Worm (Caenorhabditis elegans) whole organism, early embryonic: ENCODE results near the gene acr-17.
A peak's percentile ranks its signal among the peaks of the same experiment; 100 is the strongest.

Experiments used
- B0310.2 ChIP-seq: sonication (generic microtip); optimal IDR thresholded peaks from 2 replicates; lab custom pipeline; 2016; ENCODE audit warnings: mild to moderate bottlenecking, missing genetic modification characterization, missing compliant biosample characterization
- F13C5.2 ChIP-seq: sonication (generic microtip); optimal IDR thresholded peaks from 2 replicates; lab custom pipeline; 2017; ENCODE audit warnings: mild to moderate bottlenecking, missing genetic modification characterization, inconsistent platforms, missing compliant biosample characterization
- aly-1 ChIP-seq: sonication (generic microtip); optimal IDR thresholded peaks from 2 replicates; lab custom pipeline; 2016; ENCODE audit warnings: missing genetic modification characterization, missing compliant biosample characterization
- ama-1 ChIP-seq: fragments of 150-350 bp; optimal IDR thresholded peaks from 2 replicates; lab custom pipeline; 2014
- ceh-13 ChIP-seq: fragments of 200-800 bp; sonication (Bioruptor generic); optimal IDR thresholded peaks from 2 replicates; lab custom pipeline; 2018; ENCODE audit warnings: mild to moderate bottlenecking, missing genetic modification characterization, missing compliant biosample characterization
- ceh-36 ChIP-seq: sonication (generic microtip); optimal IDR thresholded peaks from 2 replicates; lab custom pipeline; 2016; ENCODE audit warnings: missing genetic modification characterization, inconsistent platforms, missing compliant biosample characterization
- ets-7 ChIP-seq: sonication (generic microtip); optimal IDR thresholded peaks from 2 replicates; lab custom pipeline; 2016; ENCODE audit warnings: missing genotype, missing genetic modification characterization, missing compliant biosample characterization
- flt-1 ChIP-seq: fragments of 200-800 bp; sonication (Bioruptor generic); IDR thresholded peaks from 2 replicates; pipeline ENCODE4 v1.3.6; 2022; ENCODE audit warnings: missing genetic modification characterization, missing compliant biosample characterization
- hmbx-1 ChIP-seq: sonication (generic microtip); optimal IDR thresholded peaks from 2 replicates; lab custom pipeline; 2016; ENCODE audit warnings: mild to moderate bottlenecking, missing genetic modification characterization, missing compliant biosample characterization
- hmg-4 ChIP-seq: fragments of 200-800 bp; sonication (Bioruptor generic); optimal IDR thresholded peaks from 2 replicates; lab custom pipeline; 2018; ENCODE audit warnings: mild to moderate bottlenecking, missing genetic modification characterization, missing compliant biosample characterization
- hnd-1 ChIP-seq: sonication (generic microtip); optimal IDR thresholded peaks from 2 replicates; lab custom pipeline; 2016; ENCODE audit warnings: missing genetic modification characterization, missing compliant biosample characterization
- pes-1 ChIP-seq: fragments of 200-800 bp; sonication (Bioruptor generic); IDR thresholded peaks from 2 replicates; pipeline ENCODE4 v1.3.6; 2022; ENCODE audit warnings: missing genetic modification reagents, missing genetic modification characterization, missing compliant biosample characterization
- scrt-1 ChIP-seq: fragments of 200-800 bp; sonication (Bioruptor generic); IDR thresholded peaks from 2 replicates; pipeline ENCODE4 v1.3.6; 2022; ENCODE audit warnings: missing genetic modification characterization, missing compliant biosample characterization
- sea-1 ChIP-seq: fragments of 200-800 bp; sonication (Bioruptor generic); conservative IDR thresholded peaks from 2 replicates; pipeline ENCODE4 v1.3.6; 2022; ENCODE audit warnings: missing genetic modification characterization, missing compliant biosample characterization
- tbx-11 ChIP-seq: fragments of 200-800 bp; sonication (Bioruptor generic); IDR thresholded peaks from 2 replicates; pipeline ENCODE4 v1.3.6; 2022; ENCODE audit warnings: missing genetic modification characterization, missing compliant biosample characterization
- tbx-37 ChIP-seq: fragments of 200-800 bp; sonication (Bioruptor generic); conservative IDR thresholded peaks from 2 replicates; pipeline ENCODE4 v1.3.6; 2022; ENCODE audit warnings: missing genetic modification reagents, missing genetic modification characterization, missing compliant biosample characterization
- tra-4 ChIP-seq: sonication (generic microtip); optimal IDR thresholded peaks from 2 replicates; lab custom pipeline; 2017; ENCODE audit warnings: missing genetic modification characterization, missing compliant biosample characterization

Gene acr-17

DNA sequence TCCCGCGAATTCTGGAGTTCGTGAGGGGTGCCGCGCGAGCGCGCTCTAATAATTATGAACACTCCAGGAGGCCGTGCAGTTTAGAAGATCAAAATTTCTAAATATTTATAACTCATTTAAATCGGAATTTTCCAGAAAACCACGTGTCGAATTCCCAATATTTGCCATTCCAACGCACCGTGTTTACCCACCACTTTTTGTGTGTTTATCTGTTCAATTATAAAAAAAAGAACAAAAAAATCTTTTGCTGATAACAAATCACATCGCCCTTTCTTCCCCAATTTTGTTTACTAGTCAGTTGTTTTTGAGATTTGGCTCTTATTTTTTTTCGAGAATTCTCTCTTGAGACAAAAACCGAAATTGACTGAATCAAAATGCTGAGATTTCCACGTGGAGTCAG is 47.7 kb downstream of the acr-17 start:
- TF ChIP-seq aly-1: no peak
- TF ChIP-seq hmbx-1 (tag; lab: Kevin White, UChicago): no peak
- TF ChIP-seq ama-1 (lab: Kevin White, UChicago): no peak
- no peak for TF ChIP-seq ceh-13 (GFP tag; lab: Kevin White, UChicago)
- TF ChIP-seq ets-7: no peak
- no peak for TF ChIP-seq tbx-37 (GFP tag; lab: Robert Waterston, UW)
- TF ChIP-seq F13C5.2 (tag; lab: Kevin White, UChicago): no peak
- TF ChIP-seq pes-1: no peak
- TF ChIP-seq tra-4: no peak
- TF ChIP-seq B0310.2 (tag; lab: Kevin White, UChicago): no peak
- no peak for TF ChIP-seq ceh-36 (tag; lab: Kevin White, UChicago)
- no peak for TF ChIP-seq tbx-11

DNA sequence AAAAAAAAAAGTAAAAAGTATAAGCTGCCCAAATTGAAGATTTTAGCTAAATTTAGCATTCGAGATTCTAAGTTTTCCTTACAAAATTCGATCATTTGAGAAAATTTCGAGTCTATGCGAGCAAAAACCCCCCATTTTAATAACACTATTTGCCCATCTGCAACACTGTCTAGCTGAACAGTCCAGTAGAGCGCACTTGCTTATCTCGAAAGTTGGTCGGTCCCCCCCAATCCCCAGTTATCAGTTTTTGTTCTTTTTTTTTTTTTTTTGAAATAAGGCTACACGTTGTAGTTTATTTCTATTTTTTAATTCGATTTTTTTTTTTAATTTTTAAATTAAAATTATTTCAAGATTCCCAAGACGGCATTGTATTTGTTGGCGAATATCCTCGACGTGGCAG is 49.2 kb downstream of the acr-17 start:
- TF ChIP-seq flt-1 (GFP tag; lab: Robert Waterston, UW) (no peak), ceh-13 (GFP tag; lab: Kevin White, UChicago) (no peak), sea-1 (GFP tag; lab: Robert Waterston, UW) (no peak), hmg-4 (no peak), pes-1 (no peak), aly-1 (no peak), B0310.2 (tag; lab: Kevin White, UChicago) (no peak), ama-1 (lab: Kevin White, UChicago) (no peak), scrt-1 (no peak), hmbx-1 (tag; lab: Kevin White, UChicago) (no peak), tra-4 (no peak)

DNA sequence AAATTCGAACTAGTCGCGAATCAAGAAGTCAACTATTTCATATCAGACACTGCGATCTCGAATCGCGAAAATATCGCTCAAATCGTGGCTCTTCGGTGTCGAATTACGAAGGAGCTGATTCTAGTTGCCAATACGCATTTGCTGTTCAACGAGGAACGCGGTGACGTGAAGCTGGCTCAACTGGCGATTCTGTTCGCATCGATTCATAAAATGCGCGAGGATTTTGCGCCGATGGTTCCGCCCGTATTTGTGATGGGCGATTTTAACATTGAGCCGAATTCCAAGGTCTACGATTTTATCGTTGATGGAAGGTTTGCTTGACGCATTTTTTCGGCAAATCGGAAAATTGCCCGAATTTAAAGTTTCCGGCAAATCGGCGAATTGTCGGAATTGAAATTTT is 52.0 kb downstream of the acr-17 start:
- TF ChIP-seq F13C5.2 (tag; lab: Kevin White, UChicago): no peak
- TF ChIP-seq tbx-37 (GFP tag; lab: Robert Waterston, UW): no peak
- TF ChIP-seq sea-1 (GFP tag; lab: Robert Waterston, UW): no peak
- TF ChIP-seq ceh-36 (tag; lab: Kevin White, UChicago): no peak
- TF ChIP-seq hmg-4: no peak
- TF ChIP-seq pes-1: no peak
- no peak for TF ChIP-seq hnd-1 (tag; lab: Kevin White, UChicago)
- no peak for TF ChIP-seq tra-4
- no peak for TF ChIP-seq aly-1
- no peak for TF ChIP-seq tbx-11
- TF ChIP-seq ceh-13 (GFP tag; lab: Kevin White, UChicago): no peak
- no peak for TF ChIP-seq hmbx-1 (tag; lab: Kevin White, UChicago)
- no peak for TF ChIP-seq B0310.2 (tag; lab: Kevin White, UChicago)
- no peak for TF ChIP-seq flt-1 (GFP tag; lab: Robert Waterston, UW)
- no peak for TF ChIP-seq ama-1 (lab: Kevin White, UChicago)
- no peak for TF ChIP-seq ets-7
- no peak for TF ChIP-seq scrt-1

DNA sequence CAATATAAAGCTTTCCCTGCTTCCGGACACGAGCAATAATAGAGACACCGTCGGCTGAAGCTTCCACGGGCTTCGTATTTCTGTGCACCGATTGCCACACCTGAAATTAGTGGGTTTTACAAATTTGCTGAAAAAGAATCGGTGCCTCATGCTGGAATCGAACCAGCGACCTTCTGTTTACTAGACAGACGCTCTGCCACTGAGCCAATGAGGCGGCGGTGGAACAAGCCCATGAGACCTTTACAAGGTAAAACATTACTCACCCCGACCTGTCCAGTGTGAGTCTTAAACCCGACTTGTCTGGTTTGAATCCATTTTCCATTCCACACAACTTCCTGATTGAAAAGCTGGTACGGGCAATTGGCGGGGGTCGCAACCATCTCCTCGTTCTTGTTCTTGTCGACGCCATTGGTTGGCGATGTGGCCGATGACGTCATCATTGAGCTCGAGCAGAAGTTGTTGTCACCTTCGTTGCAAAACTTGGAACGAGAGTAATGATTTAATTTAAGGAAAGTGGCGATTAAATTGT is 56.1 kb downstream of the acr-17 start, which contains the start of gene ndx-2:
TSS of gene ndx-2 (minus strand) at position 479 of the 529 bp plus-strand sequence.
- TF ChIP-seq pes-1 (peak; percentile 57), ets-7 (no peak), sea-1 (GFP tag; lab: Robert Waterston, UW) (0 out of 2 replicates have a peak, but pooled peaks have one; percentile 55), hmg-4 (peak; percentile 31), ceh-13 (GFP tag; lab: Kevin White, UChicago) (no peak), ceh-36 (tag; lab: Kevin White, UChicago) (no peak), scrt-1 (no peak)
